Fruit fly (Drosophila melanogaster): ENCODE data around the gene cal1.

Gene cal1

dm6 chr3R:17056183-17056904, 31.7 kb upstream of the cal1 start (continued):
- TF ChIP-seq CG10147 (GFP tag; optimal IDR thresholded peaks at IDR 0.05) (peak; percentile 29), CG10209 (GFP tag; optimal IDR thresholded peaks at IDR 0.05) (peak; percentile 95), CG34224 (GFP tag; IDR thresholded peaks at IDR 0.05; ENCODE audit: partially characterized antibody) (peak; percentile 51; the same call in 1 of the 3 replicates), corto (GFP tag; optimal IDR thresholded peaks at IDR 0.05) (no peak), Dip3 (GFP tag; optimal IDR thresholded peaks at IDR 0.05) (peak; percentile 18), CG13894 (tag; optimal IDR thresholded peaks at IDR 0.05) (peak; percentile 74), nom (GFP tag; optimal IDR thresholded peaks at IDR 0.05) (peak; percentile 76), nerfin-2 (GFP tag; IDR thresholded peaks at IDR 0.05; ENCODE audit: partially characterized antibody) (peak; percentile 25; the same call in 1 of the 2 replicates), CG5953 (GFP tag; IDR thresholded peaks at IDR 0.05) (0 out of 2 replicates have a peak, but pooled peaks have one; percentile 6), CG3163 (GFP tag; optimal IDR thresholded peaks at IDR 0.05) (peak; percentile 31), CG11085 (GFP tag; IDR thresholded peaks at IDR 0.05) (no peak), CG12299 (tag; optimal IDR thresholded peaks at IDR 0.05) (peak; percentile 45), CG3847 (GFP tag; IDR thresholded peaks at IDR 0.05) (0 out of 2 replicates have a peak, but pooled peaks have one; percentile 34), unc-4 (GFP tag; IDR thresholded peaks at IDR 0.05; ENCODE audit: partially characterized antibody) (peak; percentile 29), Nf-YB (GFP tag; optimal IDR thresholded peaks at IDR 0.05) (peak; percentile 62), ham (GFP tag; IDR thresholded peaks at IDR 0.05) (no peak), CG17186 (GFP tag; optimal IDR thresholded peaks at IDR 0.05) (no peak), CG17328 (GFP tag; IDR thresholded peaks at IDR 0.05) (no peak), CG12769 (tag; optimal IDR thresholded peaks at IDR 0.05) (peak; percentile 97), org-1 (GFP tag; optimal IDR thresholded peaks at IDR 0.05) (peak; percentile 25), phol (tag; optimal IDR thresholded peaks at IDR 0.05) (peak; percentile 30), E2f2 (GFP tag; IDR thresholded peaks at IDR 0.05) (peak; percentile 33; the same call in 1 of the 2 replicates), Jarid2 (GFP tag; optimal IDR thresholded peaks at IDR 0.05) (peak; percentile 15), Hr78 (GFP tag; optimal IDR thresholded peaks at IDR 0.05) (peak in 1 of 2 experiments; percentile 59), CG11247 (GFP tag; IDR thresholded peaks at IDR 0.05) (0 out of 2 replicates have a peak, but pooled peaks have one; percentile 29), CG8359 (GFP tag; optimal IDR thresholded peaks at IDR 0.05; ENCODE audit: borderline replicate concordance) (no peak), Vsx1 (GFP tag; optimal IDR thresholded peaks at IDR 0.05) (no peak), CG2875 (GFP tag; optimal IDR thresholded peaks at IDR 0.05) (no peak), CG7987 (GFP tag; optimal IDR thresholded peaks at IDR 0.05) (peak; percentile 34), CG8281 (tag; optimal IDR thresholded peaks at IDR 0.05) (peak; percentile 92), sna (GFP tag; IDR thresholded peaks at IDR 0.05; ENCODE audit: partially characterized antibody) (peak; percentile 57), CG8478 (optimal IDR thresholded peaks at IDR 0.05) (peak; percentile 93), CG9932 (GFP tag; IDR thresholded peaks at IDR 0.05) (peak; percentile 45; the same call in 1 of the 2 replicates), gt (GFP tag; IDR thresholded peaks at IDR 0.05) (peak; percentile 36; the same call in 1 of the 2 replicates), CG2199 (GFP tag; IDR thresholded peaks at IDR 0.05) (peak; percentile 73; the same call in 1 of the 3 replicates), tin (GFP tag; optimal IDR thresholded peaks at IDR 0.05) (no peak), Atf3 (GFP tag; optimal IDR thresholded peaks at IDR 0.05) (peak; percentile 77), dmrt99B (tag; optimal IDR thresholded peaks at IDR 0.05) (peak; percentile 15), zf30C (GFP tag; optimal IDR thresholded peaks at IDR 0.05) (peak; percentile 33), emc (GFP tag; optimal IDR thresholded peaks at IDR 0.05) (no peak), CG1529 (GFP tag; optimal IDR thresholded peaks at IDR 0.05) (no peak), scrt (GFP tag; optimal IDR thresholded peaks at IDR 0.05) (peak; percentile 77), Aef1 (GFP tag; IDR thresholded peaks at IDR 0.05) (peak; percentile 76), otp (GFP tag; IDR thresholded peaks at IDR 0.05) (peak; percentile 74), chn (GFP tag; optimal IDR thresholded peaks at IDR 0.05) (peak; percentile 58), CG11504 (tag; optimal IDR thresholded peaks at IDR 0.05) (peak; percentile 80), CG11695 (GFP tag; IDR thresholded peaks at IDR 0.05) (0 out of 3 replicates have a peak, but pooled peaks have one; percentile 18)

All from whole organism, embryonic.